Fruit fly (Drosophila melanogaster): ENCODE data around the gene CG7304.

DNA sequence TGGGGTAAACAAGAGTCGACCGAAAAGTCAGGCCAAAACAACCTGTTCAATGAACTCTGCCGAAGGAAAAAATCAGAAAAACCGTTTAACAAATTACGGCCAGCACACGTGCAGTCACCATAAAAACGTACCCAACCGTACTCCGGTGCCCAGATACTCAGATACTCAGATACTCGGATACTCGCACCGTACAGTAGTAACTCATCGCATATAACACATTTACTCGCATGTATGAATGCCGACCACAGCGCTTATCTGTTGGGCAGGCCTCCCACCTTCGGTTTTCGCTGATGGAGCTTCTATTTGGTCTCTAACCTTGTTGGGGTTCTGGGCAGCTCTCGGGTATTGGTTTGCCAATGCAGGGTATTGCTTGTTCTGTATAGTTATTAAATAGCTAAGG lies 40.7 kb downstream of the CG7304 start:
- TF ChIP-seq D1 (tag; optimal IDR thresholded peaks at IDR 0.05) (no peak), EcR (GFP tag; optimal IDR thresholded peaks at IDR 0.05) (no peak), CG17806 (tag; optimal IDR thresholded peaks at IDR 0.05) (no peak), CG8159 (tag; optimal IDR thresholded peaks at IDR 0.05) (no peak), CG4496 (GFP tag; IDR thresholded peaks at IDR 0.05) (no peak), CG15710 (tag; optimal IDR thresholded peaks at IDR 0.05) (no peak)
